Fruit fly (Drosophila melanogaster) S2 (cell line): Measurements from ENCODE around the gene CG9451.
"Not testable (repeated sequence)": the region's sequence is repeated elsewhere in the genome, so short reads cannot be mapped to it uniquely, and the experiment has no call there.

ENCODE experiments used
- CG8478 ChIP-seq: fragments of >200 bp; optimal IDR thresholded peaks from 2 replicates; lab custom pipeline; 2018
- CTCF ChIP-seq, 2 experiments: fragments of >200 bp; optimal IDR thresholded peaks; 2 replicates each; lab custom pipeline; 2018

DNA sequence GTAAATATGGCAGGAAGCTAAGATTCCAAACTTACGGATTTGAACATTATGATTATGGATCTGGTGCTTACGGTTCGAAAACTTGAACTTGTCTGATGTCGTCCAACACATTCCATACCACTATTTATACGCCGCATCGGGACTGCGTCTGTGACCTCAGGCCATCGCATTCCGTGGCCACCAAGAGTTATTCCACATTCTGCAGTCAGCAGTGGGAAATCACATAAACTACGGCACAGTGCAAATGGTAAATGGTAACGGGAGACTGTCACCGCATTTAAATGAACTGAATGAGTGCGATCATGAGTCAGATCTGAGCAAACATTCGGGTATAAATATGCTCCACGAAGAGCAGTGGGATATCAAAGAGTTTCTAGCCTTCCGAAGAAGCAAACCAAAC lies 25.1 kb downstream of the CG9451 start, which contains the start of the genes CG18294 and CG32213:
- not testable (repeated sequence) for TF ChIP-seq CG8478 (lab: Kevin White, UChicago); CTCF (optimal IDR thresholded peaks at IDR 0.05; lab: Kevin White, UChicago)
